Worm (Caenorhabditis elegans): ENCODE results near the gene C24H10.3.

ce11 chrX:5067796-5068195, 6.9 kb downstream of the C24H10.3 start, which contains the start of gene clc-7:
- TF ChIP-seq zag-1 (tag; optimal IDR thresholded peaks at IDR 0.05) (no peak), dpl-1 (GFP tag; optimal IDR thresholded peaks at IDR 0.05) (no peak), mep-1 (tag; optimal IDR thresholded peaks at IDR 0.05) (no peak), nhr-237 (tag; optimal IDR thresholded peaks at IDR 0.05) (no peak), unc-62 (GFP tag; optimal IDR thresholded peaks at IDR 0.05 in 1 of 2) (no peak), unc-62 (tag; optimal IDR thresholded peaks at IDR 0.05) (no peak), F37D6.2 (tag; optimal IDR thresholded peaks at IDR 0.05) (no peak), lsy-2 (tag; optimal IDR thresholded peaks at IDR 0.05) (no peak), lin-15B (tag; optimal IDR thresholded peaks at IDR 0.05) (no peak), arid-1 (GFP tag; conservative IDR thresholded peaks at IDR 0.05) (no peak), duxl-1 (tag; optimal IDR thresholded peaks at IDR 0.05; ENCODE audit: poor library complexity) (no peak), nhr-10 (tag; optimal IDR thresholded peaks at IDR 0.05) (no peak), nhr-11 (tag; optimal IDR thresholded peaks at IDR 0.05) (no peak)
